Fruit fly (Drosophila melanogaster): ENCODE results near the gene CG3491.
"Not testable (repeated sequence)": the region's sequence is repeated elsewhere in the genome, so short reads cannot be mapped to it uniquely, and the experiment has no call there.

CG3491 gene

DNA sequence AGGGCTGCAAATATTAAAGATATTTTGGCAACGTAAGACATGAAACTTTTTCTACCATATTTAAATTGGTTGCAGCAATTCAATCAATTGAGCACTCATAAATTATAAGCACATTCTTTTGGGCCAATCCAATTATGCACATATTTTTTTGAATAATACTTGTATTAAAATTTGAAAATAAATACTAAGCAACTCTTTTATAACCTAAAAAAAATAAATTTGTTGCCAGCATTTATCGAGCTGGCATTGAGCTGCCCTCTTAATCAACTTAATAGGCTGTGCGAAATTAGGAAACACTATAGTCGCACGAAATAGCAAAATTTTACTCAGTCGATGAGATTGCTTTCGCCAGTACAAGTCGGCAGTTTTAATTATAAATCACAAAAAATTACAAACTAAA is at the start of gene CG3491:
Gene CG3491 (plus strand): TSS at position 301 of the 400 bp plus-strand sequence.
- no peak for TF ChIP-seq pan (optimal IDR thresholded peaks at IDR 0.05)
- no peak for TF ChIP-seq usp (GFP tag; optimal IDR thresholded peaks at IDR 0.05)

dm6 chr2L:14876233-14876632 is 48.2 kb upstream of the CG3491 start, which contains the start of gene CG15278:
Gene CG15278 (minus strand): TSS chr2L:14876333.
- TF ChIP-seq psq (optimal IDR thresholded peaks at IDR 0.05), result no peak
- TF ChIP-seq CG8478 (optimal IDR thresholded peaks at IDR 0.05), result no peak
- TF ChIP-seq EcR (GFP tag; optimal IDR thresholded peaks at IDR 0.05), result no peak
- TF ChIP-seq usp (GFP tag; optimal IDR thresholded peaks at IDR 0.05), result no peak
- TF ChIP-seq Dll (optimal IDR thresholded peaks at IDR 0.05), result no peak
- TF ChIP-seq pan (optimal IDR thresholded peaks at IDR 0.05), result no peak

DNA sequence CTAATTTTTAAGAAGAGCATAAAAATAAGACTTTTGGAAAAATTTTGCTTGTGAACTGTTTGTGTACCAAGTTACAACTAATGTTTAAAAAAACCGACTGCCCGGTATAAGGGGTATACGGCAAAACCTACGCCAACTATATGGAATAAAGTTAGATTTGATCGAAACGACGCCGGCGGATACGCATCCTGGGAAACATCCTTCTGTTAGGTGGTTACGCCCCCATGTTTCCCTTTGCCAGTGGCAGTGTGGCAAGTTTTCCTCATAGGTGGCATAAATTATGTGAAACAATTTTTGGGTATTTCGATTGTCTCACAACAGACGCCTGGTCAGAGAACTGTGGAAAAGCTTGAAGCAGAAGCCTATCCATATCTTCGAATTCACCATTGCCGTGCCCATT is 42.8 kb upstream of the CG3491 start, which contains the start of gene ProtA:
Gene ProtA (minus strand): TSS at position 101 of the 400 bp plus-strand sequence.
- TF ChIP-seq Dll (optimal IDR thresholded peaks at IDR 0.05); EcR (GFP tag; optimal IDR thresholded peaks at IDR 0.05); usp (GFP tag; optimal IDR thresholded peaks at IDR 0.05): not testable (repeated sequence)

DNA sequence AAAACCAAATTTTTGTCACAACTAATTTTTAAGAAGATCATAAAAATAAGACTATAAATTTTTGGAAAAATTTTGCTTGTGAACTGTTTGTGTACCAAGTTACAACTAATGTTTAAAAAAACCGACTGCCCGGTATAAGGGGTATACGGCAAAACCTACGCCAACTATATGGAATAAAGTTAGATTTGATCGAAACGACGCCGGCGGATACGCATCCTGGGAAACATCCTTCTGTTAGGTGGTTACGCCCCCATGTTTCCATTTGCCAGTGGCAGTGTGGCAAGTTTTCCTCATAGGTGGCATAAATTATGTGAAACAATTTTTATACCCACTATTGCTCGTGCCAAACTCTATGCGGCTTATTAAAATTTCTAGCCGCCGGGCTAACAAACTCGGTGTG is 40.8 kb upstream of the CG3491 start, which contains the start of gene ProtB:
Gene ProtB (minus strand): TSS at position 101 of the 400 bp plus-strand sequence.
- TF ChIP-seq Dll (optimal IDR thresholded peaks at IDR 0.05); EcR (GFP tag; optimal IDR thresholded peaks at IDR 0.05); CG8478 (optimal IDR thresholded peaks at IDR 0.05): not testable (repeated sequence)

dm6 chr2L:14887530-14887929 is 36.9 kb upstream of the CG3491 start:
- TF ChIP-seq pan (optimal IDR thresholded peaks at IDR 0.05) (no peak), CG8478 (optimal IDR thresholded peaks at IDR 0.05) (no peak), psq (optimal IDR thresholded peaks at IDR 0.05) (no peak), Dll (optimal IDR thresholded peaks at IDR 0.05) (no peak), EcR (GFP tag; optimal IDR thresholded peaks at IDR 0.05) (no peak), usp (GFP tag; optimal IDR thresholded peaks at IDR 0.05) (no peak)

- TF ChIP-seq usp (GFP tag; optimal IDR thresholded peaks at IDR 0.05) (no peak), CG8478 (optimal IDR thresholded peaks at IDR 0.05) (no peak), Dll (optimal IDR thresholded peaks at IDR 0.05) (no peak), EcR (GFP tag; optimal IDR thresholded peaks at IDR 0.05) (no peak), psq (optimal IDR thresholded peaks at IDR 0.05) (no peak)
These were observed 47.7 kb downstream of the CG3491 start, which contains the start of gene side-II for dm6 chr2L:14972133-14972532. Gene side-II (minus strand): TSS chr2L:14972300.

DNA sequence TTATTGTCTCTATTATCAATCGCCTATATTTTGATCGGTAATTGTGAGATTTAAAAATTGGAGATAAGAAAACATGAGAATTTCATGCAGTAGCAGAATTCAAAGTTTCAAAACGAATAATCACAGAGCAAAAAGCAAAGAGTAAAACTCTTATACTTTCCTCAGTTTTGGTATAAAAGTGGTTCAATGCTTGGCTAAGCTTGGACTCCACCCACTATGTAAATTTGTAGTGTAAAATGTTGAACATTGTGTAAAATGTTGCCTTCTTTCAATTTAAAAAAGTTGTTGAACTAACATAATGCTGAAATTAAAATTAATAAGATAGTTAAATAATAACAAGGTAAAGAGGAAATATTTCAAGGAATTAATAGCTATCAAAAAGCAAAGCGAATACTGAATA is 48.4 kb downstream of the CG3491 start:
- TF ChIP-seq EcR (GFP tag; optimal IDR thresholded peaks at IDR 0.05), result no peak
